Worm (Caenorhabditis elegans) whole organism, L2 larva: Measurements from ENCODE around the gene C50B8.5.

Experiments
- C34F6.9 ChIP-seq: fragments of 150-350 bp; optimal IDR thresholded peaks from 2 replicates; lab custom pipeline; 2014; ENCODE audit warnings: missing biosample characterization, missing genetic modification characterization
- F13H6.1 ChIP-seq: sonication (generic microtip); optimal IDR thresholded peaks from 2 replicates; lab custom pipeline; 2016; ENCODE audit warnings: missing genetic modification characterization, missing compliant biosample characterization
- ama-1 ChIP-seq: fragments of 150-350 bp; optimal IDR thresholded peaks from 2 replicates; lab custom pipeline; 2018; ENCODE audit warnings: inconsistent platforms
- elt-1 ChIP-seq: fragments of 150-350 bp; optimal IDR thresholded peaks from 2 replicates; lab custom pipeline; 2014; ENCODE audit warnings: missing biosample characterization, missing genetic modification characterization
- lin-13 ChIP-seq: fragments of 150-350 bp; optimal IDR thresholded peaks from 2 replicates; lab custom pipeline; 2014; ENCODE audit warnings: missing biosample characterization, missing genetic modification reagents, missing genetic modification characterization
- lin-39 ChIP-seq: fragments of 150-350 bp; optimal IDR thresholded peaks from 2 replicates; lab custom pipeline; 2014; ENCODE audit warnings: missing biosample characterization, missing genetic modification reagents, missing genetic modification characterization
- nhr-129 ChIP-seq: fragments of 150-350 bp; optimal IDR thresholded peaks from 2 replicates; lab custom pipeline; 2014; ENCODE audit warnings: missing biosample characterization, missing genetic modification characterization
- nhr-77 ChIP-seq: fragments of 150-350 bp; optimal IDR thresholded peaks from 2 replicates; lab custom pipeline; 2014; ENCODE audit warnings: missing biosample characterization, missing genetic modification characterization
- skn-1 ChIP-seq: sonication (generic microtip); optimal IDR thresholded peaks from 2 replicates; lab custom pipeline; 2017; ENCODE audit warnings: missing biosample characterization, missing genetic modification characterization
- sma-9 ChIP-seq, 2 experiments: fragments of 150-350 bp in 1 of 2; sonication (generic microtip) in 1 of 2; optimal IDR thresholded peaks; 2 replicates each; lab custom pipeline; 2014 to 2016; ENCODE audit warnings: missing genetic modification characterization in 2 of 2, mild to moderate bottlenecking in 1 of 2, missing biosample characterization in 1 of 2, missing compliant biosample characterization in 1 of 2, missing genetic modification reagents in 1 of 2, moderate library complexity in 1 of 2
- unc-62 ChIP-seq: fragments of 150-350 bp; optimal IDR thresholded peaks from 2 replicates; lab custom pipeline; 2014; ENCODE audit warnings: missing biosample characterization, missing genetic modification reagents, missing genetic modification characterization
- ztf-11 ChIP-seq: sonication (generic microtip); optimal IDR thresholded peaks from 2 replicates; lab custom pipeline; 2017; ENCODE audit warnings: missing biosample characterization, missing genetic modification characterization

Gene C50B8.5

ce11 chrV:13634149-13634548, 53.4 kb downstream of the C50B8.5 start, which contains the start of gene H37A05.2:
TSS of gene H37A05.2 (minus strand) at chrV:13634249.
- TF ChIP-seq F13H6.1 (tag; lab: Kevin White, UChicago) = no peak
- TF ChIP-seq unc-62 = no peak
- no peak for TF ChIP-seq elt-1 (tag; lab: Kevin White, UChicago)
- no peak for TF ChIP-seq lin-39
- no peak for TF ChIP-seq ama-1 (lab: Kevin White, UChicago)
- TF ChIP-seq nhr-129 (tag; lab: Kevin White, UChicago) = no peak
- no peak for TF ChIP-seq C34F6.9 (tag; lab: Kevin White, UChicago)
- TF ChIP-seq lin-13 = no peak
- no peak for TF ChIP-seq sma-9 (GFP tag; optimal IDR thresholded peaks at IDR 0.05; lab: Kevin White, UChicago)
- TF ChIP-seq sma-9 (tag; optimal IDR thresholded peaks at IDR 0.05; lab: Kevin White, UChicago) = no peak
- TF ChIP-seq nhr-77 (tag; lab: Kevin White, UChicago) = no peak
- no peak for TF ChIP-seq skn-1 (tag; lab: Kevin White, UChicago)
- TF ChIP-seq ztf-11 (tag; lab: Kevin White, UChicago) = no peak
